Fruit fly (Drosophila melanogaster) whole organism, embryonic: Measurements from ENCODE around the gene Nopp140.
A peak's percentile ranks its signal among the peaks of the same experiment; 100 is the strongest.

Source experiments
- ATbp ChIP-seq: fragments of 200-800 bp; sonication (Bioruptor generic); optimal IDR thresholded peaks from 2 replicates; lab custom pipeline; 2017; ENCODE audit warnings: missing biosample characterization, mild to moderate bottlenecking, missing genetic modification characterization, missing genetic modification reagents
- Antp ChIP-seq: fragments of 200-800 bp; sonication (Bioruptor generic); optimal IDR thresholded peaks from 3 replicates; lab custom pipeline; 2016; ENCODE audit warnings: missing biosample characterization, missing genetic modification characterization
- CG10654 ChIP-seq: fragments of 200-800 bp; sonication (Bioruptor generic); optimal IDR thresholded peaks from 2 replicates; lab custom pipeline; 2016; ENCODE audit warnings: missing biosample characterization, missing genetic modification characterization
- CG10959 ChIP-seq: fragments of 200-800 bp; sonication (Bioruptor generic); IDR thresholded peaks from 2 replicates; pipeline ENCODE4 v1.3.6; 2022; ENCODE audit warnings: missing biosample characterization, missing genetic modification characterization
- CG11456 ChIP-seq: fragments of 200-800 bp; sonication (Bioruptor generic); IDR thresholded peaks from 3 replicates; pipeline ENCODE4 v1.3.6; 2022; ENCODE audit warnings: missing biosample characterization, missing genetic modification characterization
- CG11504 ChIP-seq: fragments of 200-800 bp; sonication (Bioruptor generic); optimal IDR thresholded peaks from 3 replicates; lab custom pipeline; 2019; ENCODE audit warnings: missing biosample characterization, mild to moderate bottlenecking, missing genetic modification characterization, moderate library complexity
- CG11696 ChIP-seq: fragments of 200-800 bp; sonication (Bioruptor generic); IDR thresholded peaks from 2 replicates; pipeline ENCODE4 v1.3.6; 2022; ENCODE audit warnings: missing biosample characterization, missing genetic modification characterization
- CG1233 ChIP-seq: fragments of 200-800 bp; sonication (Bioruptor generic); optimal IDR thresholded peaks from 4 replicates; lab custom pipeline; 2018; ENCODE audit warnings: missing biosample characterization, mild to moderate bottlenecking, missing genetic modification characterization
- CG12659 ChIP-seq: fragments of 200-800 bp; sonication (Bioruptor generic); optimal IDR thresholded peaks from 3 replicates; lab custom pipeline; 2017; ENCODE audit warnings: mild to moderate bottlenecking, missing biosample characterization, missing genetic modification reagents, missing genetic modification characterization
- CG12942 ChIP-seq: fragments of 200-800 bp; sonication (Bioruptor generic); optimal IDR thresholded peaks from 3 replicates; lab custom pipeline; 2016; ENCODE audit warnings: missing biosample characterization, missing genetic modification characterization
- CG13624 ChIP-seq: fragments of 200-800 bp; sonication (Bioruptor generic); optimal IDR thresholded peaks from 2 replicates; lab custom pipeline; 2016; ENCODE audit warnings: missing biosample characterization, missing genetic modification characterization
- CG13894 ChIP-seq: fragments of 200-800 bp; sonication (Bioruptor generic); optimal IDR thresholded peaks from 3 replicates; lab custom pipeline; 2018; ENCODE audit warnings: missing biosample characterization, mild to moderate bottlenecking, missing genetic modification characterization, moderate library complexity
- CG15479 ChIP-seq: fragments of 200-800 bp; sonication (Bioruptor generic); optimal IDR thresholded peaks from 3 replicates; lab custom pipeline; 2019; ENCODE audit warnings: missing biosample characterization, mild to moderate bottlenecking, missing genetic modification characterization, moderate library complexity
- CG1603 ChIP-seq: fragments of 200-800 bp; sonication (Bioruptor generic); optimal IDR thresholded peaks from 2 replicates; lab custom pipeline; 2019; ENCODE audit warnings: missing biosample characterization, mild to moderate bottlenecking, missing genetic modification characterization, moderate library complexity
- CG17359 ChIP-seq: fragments of 200-800 bp; sonication (Bioruptor generic); optimal IDR thresholded peaks from 3 replicates; lab custom pipeline; 2018; ENCODE audit warnings: missing biosample characterization, mild to moderate bottlenecking, missing genetic modification characterization, moderate library complexity
- CG1832 ChIP-seq: fragments of 200-800 bp; sonication (Bioruptor generic); optimal IDR thresholded peaks from 2 replicates; lab custom pipeline; 2017; ENCODE audit warnings: missing biosample characterization, mild to moderate bottlenecking, missing genetic modification characterization, inconsistent platforms
- CG30403 ChIP-seq: fragments of 200-800 bp; sonication (Bioruptor generic); optimal IDR thresholded peaks from 3 replicates; lab custom pipeline; 2016; ENCODE audit warnings: missing biosample characterization, missing genetic modification characterization
- CG42726 ChIP-seq: fragments of 200-800 bp; sonication (Bioruptor generic); IDR thresholded peaks from 2 replicates; pipeline ENCODE4 v1.3.6; 2022; ENCODE audit warnings: missing biosample characterization, missing genetic modification characterization; ENCODE audit not compliant: partially characterized antibody
- CG4854 ChIP-seq: fragments of 200-800 bp; sonication (Bioruptor generic); optimal IDR thresholded peaks from 2 replicates; lab custom pipeline; 2016; ENCODE audit warnings: missing biosample characterization, missing genetic modification characterization, inconsistent platforms
- CG5180 ChIP-seq: fragments of 200-800 bp; sonication (Bioruptor generic); optimal IDR thresholded peaks from 3 replicates; lab custom pipeline; 2017; ENCODE audit warnings: missing biosample characterization, missing genetic modification characterization, mild to moderate bottlenecking, moderate library complexity, missing genetic modification reagents
- CG7786 ChIP-seq: fragments of 200-800 bp; sonication (Bioruptor generic); optimal IDR thresholded peaks from 2 replicates; lab custom pipeline; 2016; ENCODE audit warnings: missing biosample characterization, missing genetic modification characterization
- CG7839 ChIP-seq: fragments of 200-800 bp; sonication (Bioruptor generic); optimal IDR thresholded peaks from 3 replicates; lab custom pipeline; 2018; ENCODE audit warnings: missing biosample characterization, mild to moderate bottlenecking, missing genetic modification characterization, moderate library complexity
- CG9817 ChIP-seq: fragments of 200-800 bp; sonication (Bioruptor generic); optimal IDR thresholded peaks from 2 replicates; lab custom pipeline; 2018; ENCODE audit warnings: missing biosample characterization, mild to moderate bottlenecking, missing genetic modification characterization, moderate library complexity
- Dbx ChIP-seq: fragments of 200-800 bp; sonication (Bioruptor generic); IDR thresholded peaks from 3 replicates; pipeline ENCODE4 v1.3.6; 2022; ENCODE audit warnings: missing biosample characterization, missing genetic modification characterization
- Dref ChIP-seq: fragments of 200-800 bp; sonication (Bioruptor generic); IDR thresholded peaks from 2 replicates; pipeline ENCODE4 v1.3.6; 2022; ENCODE audit warnings: missing biosample characterization, missing genetic modification characterization
- Ets97D ChIP-seq: fragments of 200-800 bp; sonication (Bioruptor generic); optimal IDR thresholded peaks from 3 replicates; lab custom pipeline; 2016; ENCODE audit warnings: missing biosample characterization, missing genetic modification characterization
- Gug ChIP-seq: fragments of 200-800 bp; sonication (Bioruptor generic); IDR thresholded peaks from 4 replicates; pipeline ENCODE4 v1.3.6; 2022; ENCODE audit warnings: missing biosample characterization, missing genetic modification characterization
- Hr51 ChIP-seq, 2 experiments: fragments of 200-800 bp; sonication (Bioruptor generic); optimal IDR thresholded peaks; 2 replicates in 1 of 2; 3 replicates in 1 of 2; lab custom pipeline; 2016 to 2018; ENCODE audit warnings: missing biosample characterization in 2 of 2, missing genetic modification characterization in 2 of 2, mild to moderate bottlenecking in 1 of 2, moderate library complexity in 1 of 2
- MBD-R2 ChIP-seq: fragments of 200-800 bp; sonication (Bioruptor generic); IDR thresholded peaks from 2 replicates; pipeline ENCODE4 v1.3.6; 2022; ENCODE audit warnings: missing biosample characterization, missing genetic modification characterization
- Sry-δ ChIP-seq: fragments of 200-800 bp; sonication (Bioruptor generic); optimal IDR thresholded peaks from 2 replicates; lab custom pipeline; 2016; ENCODE audit warnings: missing biosample characterization, missing genetic modification characterization
- Stat92E ChIP-seq, 3 experiments: fragments of >200 bp in 2 of 3; fragments of 200-800 bp in 1 of 3; sonication (Bioruptor generic) in 1 of 3; optimal IDR thresholded peaks; 2 replicates each; lab custom pipeline; 2017 to 2019; ENCODE audit warnings: missing biosample characterization in 3 of 3, missing genetic modification characterization in 3 of 3, mild to moderate bottlenecking in 1 of 3, moderate library complexity in 1 of 3
- Taf1 ChIP-seq: fragments of 200-800 bp; sonication (Bioruptor generic); IDR thresholded peaks from 2 replicates; pipeline ENCODE4 v1.3.6; 2022; ENCODE audit warnings: missing biosample characterization, missing genetic modification characterization
- YL-1 ChIP-seq: fragments of 200-800 bp; sonication (Bioruptor generic); optimal IDR thresholded peaks from 3 replicates; lab custom pipeline; 2017; ENCODE audit warnings: missing biosample characterization, mild to moderate bottlenecking, missing genetic modification characterization
- amos ChIP-seq: fragments of 200-800 bp; sonication (Bioruptor generic); IDR thresholded peaks from 2 replicates; pipeline ENCODE4 v1.3.6; 2022; ENCODE audit warnings: missing biosample characterization, missing genetic modification characterization; ENCODE audit not compliant: partially characterized antibody
- bcd ChIP-seq: fragments of 200-800 bp; sonication (Bioruptor generic); optimal IDR thresholded peaks from 2 replicates; lab custom pipeline; 2017; ENCODE audit warnings: missing biosample characterization, mild to moderate bottlenecking, missing genetic modification characterization
- caup ChIP-seq: fragments of 200-800 bp; sonication (Bioruptor generic); optimal IDR thresholded peaks from 3 replicates; lab custom pipeline; 2017; ENCODE audit warnings: missing biosample characterization, mild to moderate bottlenecking, missing genetic modification characterization, moderate library complexity; ENCODE audit not compliant: severe bottlenecking
- dm ChIP-seq: fragments of 200-800 bp; sonication (Bioruptor generic); optimal IDR thresholded peaks from 3 replicates; lab custom pipeline; 2016; ENCODE audit warnings: missing biosample characterization, missing genetic modification characterization
- fru ChIP-seq: fragments of >200 bp; optimal IDR thresholded peaks from 2 replicates; lab custom pipeline; 2017
- gro ChIP-seq: fragments of 200-800 bp; sonication (Bioruptor generic); optimal IDR thresholded peaks from 2 replicates; lab custom pipeline; 2016; ENCODE audit warnings: missing biosample characterization, missing genetic modification characterization
- ham ChIP-seq: fragments of 200-800 bp; sonication (Bioruptor generic); IDR thresholded peaks from 2 replicates; pipeline ENCODE4 v1.3.6; 2022; ENCODE audit warnings: missing biosample characterization, missing genetic modification characterization
- hbn ChIP-seq: fragments of 200-800 bp; sonication (Bioruptor generic); IDR thresholded peaks from 2 replicates; pipeline ENCODE4 v1.3.6; 2022; ENCODE audit warnings: missing biosample characterization, missing genetic modification characterization; ENCODE audit not compliant: partially characterized antibody
- ind ChIP-seq: fragments of 200-800 bp; sonication (Bioruptor generic); optimal IDR thresholded peaks from 3 replicates; lab custom pipeline; 2016; ENCODE audit warnings: missing biosample characterization, missing genetic modification characterization
- kah ChIP-seq: fragments of 200-800 bp; sonication (Bioruptor generic); optimal IDR thresholded peaks from 2 replicates; lab custom pipeline; 2018; ENCODE audit warnings: missing biosample characterization, mild to moderate bottlenecking, missing genetic modification characterization
- mirr ChIP-seq: fragments of 200-800 bp; sonication (Bioruptor generic); optimal IDR thresholded peaks from 3 replicates; lab custom pipeline; 2018; ENCODE audit warnings: missing biosample characterization, mild to moderate bottlenecking, missing genetic modification characterization
- nerfin-1 ChIP-seq: fragments of 200-800 bp; sonication (Bioruptor generic); optimal IDR thresholded peaks from 3 replicates; lab custom pipeline; 2019; ENCODE audit warnings: missing biosample characterization, mild to moderate bottlenecking, missing genetic modification characterization, moderate library complexity
- onecut ChIP-seq: fragments of 200-800 bp; sonication (Bioruptor generic); IDR thresholded peaks from 2 replicates; pipeline ENCODE4 v1.3.6; 2022; ENCODE audit warnings: missing biosample characterization, missing genetic modification characterization
- pho ChIP-seq: fragments of 200-800 bp; sonication (Bioruptor generic); optimal IDR thresholded peaks from 2 replicates; lab custom pipeline; 2016; ENCODE audit warnings: missing biosample characterization, missing genetic modification characterization
- sens ChIP-seq: fragments of 200-800 bp; sonication (Bioruptor generic); peaks from one replicate; lab custom pipeline; 2016; ENCODE audit warnings: missing biosample characterization, missing genetic modification characterization
- sqz ChIP-seq: fragments of 200-800 bp; sonication (Bioruptor generic); optimal IDR thresholded peaks from 3 replicates; lab custom pipeline; 2018; ENCODE audit warnings: missing biosample characterization, mild to moderate bottlenecking, missing genetic modification characterization
- zfh2 ChIP-seq: fragments of 200-800 bp; sonication (Bioruptor generic); optimal IDR thresholded peaks from 2 replicates; lab custom pipeline; 2016; ENCODE audit warnings: missing biosample characterization, missing genetic modification characterization

Nopp140 gene

DNA sequence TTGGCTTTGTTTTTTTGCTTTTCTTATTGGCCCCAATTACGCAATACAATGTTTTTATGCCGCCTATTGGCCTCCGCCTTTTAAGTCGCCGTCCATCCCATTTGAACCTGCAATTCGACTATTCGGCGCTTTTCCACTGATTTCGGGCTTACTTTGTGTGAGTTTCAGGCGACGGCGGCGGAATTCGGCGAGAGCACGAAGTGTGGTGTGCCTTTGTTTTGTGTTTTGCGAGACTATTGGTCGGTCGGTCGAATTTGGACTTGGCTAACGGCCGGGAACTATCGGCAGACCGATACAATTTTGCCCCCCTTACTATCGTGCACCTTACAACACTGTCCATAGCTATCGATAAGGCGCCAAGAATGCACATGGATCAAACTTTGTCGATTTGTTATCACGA lies 8.5 kb downstream of the Nopp140 start, which contains the start of gene P5CDh1 (continued):
- TF ChIP-seq CG11504 (tag; lab: Kevin White, UChicago) = peak; percentile 19
- no peak for TF ChIP-seq Stat92E (GFP tag; optimal IDR thresholded peaks at IDR 0.05; lab: Kevin White, UChicago)
- TF ChIP-seq CG13624 = peak; percentile 57
- TF ChIP-seq sens = peak; percentile 22
- TF ChIP-seq MBD-R2 = peak; percentile 62
- peak; percentile 37 for TF ChIP-seq CG9817
- TF ChIP-seq ind (GFP tag; lab: Kevin White, UChicago) = peak; percentile 41
- peak; percentile 50 for TF ChIP-seq caup (GFP tag; lab: Kevin White, UChicago)
- TF ChIP-seq Antp (GFP tag; lab: Kevin White, UChicago) = peak; percentile 26
- TF ChIP-seq YL-1 (GFP tag; lab: Kevin White, UChicago) = no peak
- peak; percentile 47; the same call in 1 of the 3 replicates for TF ChIP-seq Dbx (GFP tag; lab: Robert Waterston, UW)
- TF ChIP-seq CG7839 (tag; lab: Kevin White, UChicago) = peak; percentile 5
- TF ChIP-seq Gug (GFP tag; lab: Robert Waterston, UW) = peak; percentile 28; the same call in 1 of the 4 replicates
- TF ChIP-seq Ets97D (GFP tag; lab: Kevin White, UChicago) = peak; percentile 86
- TF ChIP-seq CG4854 = peak; percentile 3
- no peak for TF ChIP-seq kah (GFP tag; lab: Kevin White, UChicago)
- peak; percentile 15 for TF ChIP-seq CG12942
- peak; percentile 98 for TF ChIP-seq Dref (GFP tag; lab: Robert Waterston, UW)
- TF ChIP-seq CG17359 (tag; lab: Kevin White, UChicago) = peak; percentile 2
- peak; percentile 91 for TF ChIP-seq amos
- no peak for TF ChIP-seq Taf1 (GFP tag; lab: Robert Waterston, UW)
- peak; percentile 26 for TF ChIP-seq CG30403 (GFP tag; lab: Kevin White, UChicago)
- TF ChIP-seq bcd (GFP tag; lab: Kevin White, UChicago) = peak; percentile 1
- no peak for TF ChIP-seq CG11696
- peak; percentile 67; the same call in 2 of the 3 replicates for TF ChIP-seq CG11456 (GFP tag; lab: Robert Waterston, UW)
- TF ChIP-seq CG13894 (tag; lab: Kevin White, UChicago) = peak; percentile 62
- TF ChIP-seq CG1233 = peak; percentile 6
- no peak for TF ChIP-seq fru (lab: Kevin White, UChicago)
- TF ChIP-seq zfh2 = peak; percentile 49
- peak in 1 of 2 experiments; percentile 51 for TF ChIP-seq Hr51 (GFP tag; optimal IDR thresholded peaks at IDR 0.05; lab: Kevin White, UChicago)
- peak; percentile 3 for TF ChIP-seq CG7786 (GFP tag; lab: Kevin White, UChicago)
- peak; percentile 86 for TF ChIP-seq CG42726
- TF ChIP-seq CG1603 (tag; lab: Kevin White, UChicago) = peak; percentile 70
- TF ChIP-seq onecut = 0 out of 2 replicates have a peak, but pooled peaks have one; percentile 26
- no peak for TF ChIP-seq CG1832 (GFP tag; lab: Kevin White, UChicago)
- TF ChIP-seq sqz = peak; percentile 72
- no peak for TF ChIP-seq ham (GFP tag; lab: Robert Waterston, UW)
- TF ChIP-seq mirr = peak; percentile 3
- TF ChIP-seq CG5180 (GFP tag; lab: Kevin White, UChicago) = no peak
- TF ChIP-seq dm (GFP tag; lab: Kevin White, UChicago) = no peak
- no peak for TF ChIP-seq CG15479
- TF ChIP-seq CG10654 (GFP tag; lab: Kevin White, UChicago) = peak; percentile 7
- TF ChIP-seq CG10959 (GFP tag; lab: Robert Waterston, UW) = no peak
- peak; percentile 88 for TF ChIP-seq hbn (GFP tag; lab: Robert Waterston, UW)
- TF ChIP-seq Sry-δ (GFP tag; lab: Kevin White, UChicago) = peak; percentile 81
- TF ChIP-seq pho = peak; percentile 30
- TF ChIP-seq ATbp (GFP tag; lab: Kevin White, UChicago) = no peak
- TF ChIP-seq CG12659 (GFP tag; lab: Kevin White, UChicago) = peak; percentile 63
- TF ChIP-seq gro = peak; percentile 54
- peak; percentile 72 for TF ChIP-seq nerfin-1 (tag; lab: Kevin White, UChicago)
